Fruit fly (Drosophila melanogaster) whole organism, embryonic: ENCODE data around the gene CG33543.

Experiments
- Awh ChIP-seq: fragments of 200-800 bp; sonication (Bioruptor generic); IDR thresholded peaks from 2 replicates; pipeline ENCODE4, ENCODE4 v1.3.6; 2022; ENCODE audit warnings: missing biosample characterization, missing genetic modification characterization
- CG10209 ChIP-seq: fragments of 200-800 bp; sonication (Bioruptor generic); optimal IDR thresholded peaks from 3 replicates; lab custom pipeline; 2017; ENCODE audit warnings: missing biosample characterization, mild to moderate bottlenecking, missing genetic modification characterization, missing genetic modification reagents
- CG10267 ChIP-seq: fragments of 200-800 bp; sonication (Bioruptor generic); optimal IDR thresholded peaks from 2 replicates; lab custom pipeline; 2018; ENCODE audit warnings: missing biosample characterization, mild to moderate bottlenecking, missing genetic modification characterization, moderate library complexity
- CG10959 ChIP-seq: fragments of 200-800 bp; sonication (Bioruptor generic); IDR thresholded peaks from 2 replicates; pipeline ENCODE4 v1.3.6; 2022; ENCODE audit warnings: missing biosample characterization, missing genetic modification characterization
- CG11723 ChIP-seq: fragments of 200-800 bp; sonication (Bioruptor generic); optimal IDR thresholded peaks from 2 replicates; lab custom pipeline; 2017; ENCODE audit warnings: missing biosample characterization, mild to moderate bottlenecking, missing genetic modification characterization
- CG12155 ChIP-seq: fragments of 200-800 bp; sonication (Bioruptor generic); optimal IDR thresholded peaks from 3 replicates; lab custom pipeline; 2016; ENCODE audit warnings: missing biosample characterization, missing genetic modification characterization
- CG13894 ChIP-seq: fragments of 200-800 bp; sonication (Bioruptor generic); optimal IDR thresholded peaks from 3 replicates; lab custom pipeline; 2018; ENCODE audit warnings: missing biosample characterization, mild to moderate bottlenecking, missing genetic modification characterization, moderate library complexity
- CG15011 ChIP-seq: fragments of 200-800 bp; sonication (Bioruptor generic); optimal IDR thresholded peaks from 3 replicates; lab custom pipeline; 2018; ENCODE audit warnings: missing biosample characterization, mild to moderate bottlenecking, missing genetic modification characterization
- CG1603 ChIP-seq: fragments of 200-800 bp; sonication (Bioruptor generic); optimal IDR thresholded peaks from 2 replicates; lab custom pipeline; 2019; ENCODE audit warnings: missing biosample characterization, mild to moderate bottlenecking, missing genetic modification characterization, moderate library complexity
- CG1792 ChIP-seq: fragments of 200-800 bp; sonication (Bioruptor generic); optimal IDR thresholded peaks from 2 replicates; lab custom pipeline; 2016; ENCODE audit warnings: missing biosample characterization, missing genetic modification characterization
- CG1832 ChIP-seq: fragments of 200-800 bp; sonication (Bioruptor generic); optimal IDR thresholded peaks from 2 replicates; lab custom pipeline; 2017; ENCODE audit warnings: missing biosample characterization, mild to moderate bottlenecking, missing genetic modification characterization, inconsistent platforms
- CG2889 ChIP-seq: fragments of 200-800 bp; sonication (Bioruptor generic); IDR thresholded peaks from 3 replicates; pipeline ENCODE4 v1.3.6; 2022; ENCODE audit warnings: missing biosample characterization, missing genetic modification characterization
- CG3281 ChIP-seq: fragments of 200-800 bp; sonication (Bioruptor generic); optimal IDR thresholded peaks from 3 replicates; lab custom pipeline; 2017; ENCODE audit warnings: missing biosample characterization, mild to moderate bottlenecking, missing genetic modification characterization
- CG42726 ChIP-seq: fragments of 200-800 bp; sonication (Bioruptor generic); IDR thresholded peaks from 2 replicates; pipeline ENCODE4 v1.3.6; 2022; ENCODE audit warnings: missing biosample characterization, missing genetic modification characterization; ENCODE audit not compliant: partially characterized antibody
- CG4730 ChIP-seq: fragments of 200-800 bp; sonication (Bioruptor generic); IDR thresholded peaks from 2 replicates; pipeline ENCODE4 v1.3.6; 2022; ENCODE audit warnings: missing biosample characterization, missing genetic modification characterization
- CG6175 ChIP-seq: fragments of 200-800 bp; sonication (Bioruptor generic); IDR thresholded peaks from 3 replicates; pipeline ENCODE4 v1.3.6; 2022; ENCODE audit warnings: missing biosample characterization, missing genetic modification characterization
- CG6689 ChIP-seq: fragments of 200-800 bp; sonication (Bioruptor generic); IDR thresholded peaks from 2 replicates; pipeline ENCODE4 v1.3.6; 2022; ENCODE audit warnings: missing biosample characterization, missing genetic modification characterization
- CG7745 ChIP-seq: fragments of 200-800 bp; sonication (Bioruptor generic); optimal IDR thresholded peaks from 2 replicates; lab custom pipeline; 2018; ENCODE audit warnings: missing biosample characterization, mild to moderate bottlenecking, missing genetic modification characterization, moderate library complexity
- CG8089 ChIP-seq: fragments of 200-800 bp; sonication (Bioruptor generic); optimal IDR thresholded peaks from 3 replicates; lab custom pipeline; 2016; ENCODE audit warnings: missing biosample characterization, missing genetic modification characterization
- CG8359 ChIP-seq: fragments of 200-800 bp; sonication (Bioruptor generic); optimal IDR thresholded peaks from 2 replicates; lab custom pipeline; 2017; ENCODE audit warnings: missing biosample characterization, mild to moderate bottlenecking, missing genetic modification characterization, borderline replicate concordance
- CG8388 ChIP-seq: fragments of 200-800 bp; sonication (Bioruptor generic); optimal IDR thresholded peaks from 2 replicates; lab custom pipeline; 2019; ENCODE audit warnings: missing biosample characterization, mild to moderate bottlenecking, missing genetic modification characterization, moderate library complexity
- CG9876 ChIP-seq: fragments of 200-800 bp; sonication (Bioruptor generic); optimal IDR thresholded peaks from 2 replicates; lab custom pipeline; 2016; ENCODE audit warnings: missing biosample characterization, missing genetic modification characterization
- CkIIα-i1 ChIP-seq: fragments of 200-800 bp; sonication (Bioruptor generic); IDR thresholded peaks from 2 replicates; pipeline ENCODE4 v1.3.6; 2022; ENCODE audit warnings: missing biosample characterization, missing genetic modification characterization
- Deaf1 ChIP-seq: fragments of 200-800 bp; optimal IDR thresholded peaks from 3 replicates; lab custom pipeline; 2019; ENCODE audit warnings: missing biosample characterization, mild to moderate bottlenecking, missing genetic modification characterization, moderate library complexity
- Dref ChIP-seq: fragments of 200-800 bp; sonication (Bioruptor generic); IDR thresholded peaks from 2 replicates; pipeline ENCODE4 v1.3.6; 2022; ENCODE audit warnings: missing biosample characterization, missing genetic modification characterization
- Ets97D ChIP-seq: fragments of 200-800 bp; sonication (Bioruptor generic); optimal IDR thresholded peaks from 3 replicates; lab custom pipeline; 2016; ENCODE audit warnings: missing biosample characterization, missing genetic modification characterization
- Hr39 ChIP-seq: fragments of >200 bp; optimal IDR thresholded peaks from 2 replicates; lab custom pipeline; 2017
- NC2β ChIP-seq: fragments of 200-800 bp; sonication (Bioruptor generic); optimal IDR thresholded peaks from 2 replicates; lab custom pipeline; 2016; ENCODE audit warnings: missing biosample characterization, missing genetic modification characterization
- NfI ChIP-seq: fragments of 200-800 bp; sonication (Bioruptor generic); optimal IDR thresholded peaks from 3 replicates; lab custom pipeline; 2018; ENCODE audit warnings: missing biosample characterization, mild to moderate bottlenecking, missing genetic modification characterization, moderate library complexity
- Optix ChIP-seq: fragments of 200-800 bp; sonication (Bioruptor generic); IDR thresholded peaks from 3 replicates; pipeline ENCODE4 v1.3.6; 2022; ENCODE audit warnings: missing biosample characterization, missing genetic modification characterization
- Ssrp ChIP-seq: fragments of 200-800 bp; sonication (Bioruptor generic); optimal IDR thresholded peaks from 2 replicates; lab custom pipeline; 2018; ENCODE audit warnings: missing biosample characterization, mild to moderate bottlenecking, missing genetic modification characterization, moderate library complexity
- Tbp ChIP-seq: fragments of >200 bp; optimal IDR thresholded peaks from 2 replicates; lab custom pipeline; 2018; ENCODE audit warnings: missing biosample characterization, missing genetic modification characterization
- chn ChIP-seq: fragments of 200-800 bp; sonication (Bioruptor generic); optimal IDR thresholded peaks from 2 replicates; lab custom pipeline; 2016; ENCODE audit warnings: missing biosample characterization, missing genetic modification characterization
- dimm ChIP-seq: fragments of 200-800 bp; sonication (Bioruptor generic); IDR thresholded peaks from 2 replicates; pipeline ENCODE4 v1.3.6; 2022; ENCODE audit warnings: missing biosample characterization, missing genetic modification characterization
- disco-r ChIP-seq: fragments of 200-800 bp; sonication (Bioruptor generic); optimal IDR thresholded peaks from 2 replicates; lab custom pipeline; 2016; ENCODE audit warnings: missing biosample characterization, missing genetic modification characterization
- dysf ChIP-seq: fragments of 200-800 bp; sonication (Bioruptor generic); IDR thresholded peaks from 3 replicates; pipeline ENCODE4 v1.3.6; 2022; ENCODE audit warnings: missing biosample characterization, missing genetic modification characterization
- esg ChIP-seq: fragments of 200-800 bp; sonication (Bioruptor generic); conservative IDR thresholded peaks from 2 replicates; pipeline ENCODE4 v1.3.6; 2022; ENCODE audit warnings: missing biosample characterization, missing genetic modification characterization
- gro ChIP-seq: fragments of 200-800 bp; sonication (Bioruptor generic); optimal IDR thresholded peaks from 2 replicates; lab custom pipeline; 2016; ENCODE audit warnings: missing biosample characterization, missing genetic modification characterization
- hth ChIP-seq: fragments of >200 bp; optimal IDR thresholded peaks from 2 replicates; lab custom pipeline; 2017; ENCODE audit warnings: inconsistent platforms
- lab ChIP-seq: fragments of 200-800 bp; sonication (Bioruptor generic); optimal IDR thresholded peaks from 3 replicates; lab custom pipeline; 2017; ENCODE audit warnings: missing biosample characterization, missing genetic modification characterization, mild to moderate bottlenecking, moderate library complexity, missing genetic modification reagents
- luna ChIP-seq: fragments of 200-800 bp; sonication (Bioruptor generic); optimal IDR thresholded peaks from 2 replicates; lab custom pipeline; 2016; ENCODE audit warnings: missing biosample characterization, missing genetic modification characterization
- maf-S ChIP-seq: fragments of 200-800 bp; sonication (Bioruptor generic); optimal IDR thresholded peaks from 2 replicates; lab custom pipeline; 2016; ENCODE audit warnings: missing biosample characterization, missing genetic modification characterization
- nau ChIP-seq: fragments of 200-800 bp; sonication (Bioruptor generic); optimal IDR thresholded peaks from 3 replicates; lab custom pipeline; 2017; ENCODE audit warnings: missing biosample characterization, mild to moderate bottlenecking, missing genetic modification characterization, missing genetic modification reagents
- phol ChIP-seq: fragments of 200-800 bp; sonication (Bioruptor generic); optimal IDR thresholded peaks from 3 replicates; lab custom pipeline; 2018; ENCODE audit warnings: missing biosample characterization, mild to moderate bottlenecking, missing genetic modification characterization, moderate library complexity
- pros ChIP-seq: fragments of 200-800 bp; sonication (Bioruptor generic); optimal IDR thresholded peaks from 3 replicates; lab custom pipeline; 2019; ENCODE audit warnings: missing biosample characterization, mild to moderate bottlenecking, missing genetic modification characterization, moderate library complexity
- sens ChIP-seq: fragments of 200-800 bp; sonication (Bioruptor generic); peaks from one replicate; lab custom pipeline; 2016; ENCODE audit warnings: missing biosample characterization, missing genetic modification characterization
- shn ChIP-seq: fragments of 200-800 bp; sonication (Bioruptor generic); optimal IDR thresholded peaks from 3 replicates; lab custom pipeline; 2016; ENCODE audit warnings: missing biosample characterization, missing genetic modification characterization
- sisA ChIP-seq: fragments of 200-800 bp; sonication (Bioruptor generic); IDR thresholded peaks from 2 replicates; pipeline ENCODE4 v1.3.6; 2022; ENCODE audit warnings: missing biosample characterization, missing genetic modification characterization
- tll ChIP-seq, 2 experiments: fragments of 200-800 bp in 1 of 2; fragments of >200 bp in 1 of 2; sonication (Bioruptor generic) in 1 of 2; optimal IDR thresholded peaks; 2 replicates each; lab custom pipeline; 2017 to 2019; ENCODE audit warnings: missing biosample characterization in 2 of 2, missing genetic modification characterization in 2 of 2, mild to moderate bottlenecking in 1 of 2, moderate library complexity in 1 of 2
- toy ChIP-seq: fragments of 200-800 bp; sonication (Bioruptor generic); IDR thresholded peaks from 2 replicates; pipeline ENCODE4 v1.3.6; 2022; ENCODE audit warnings: missing biosample characterization, missing genetic modification characterization
- tup ChIP-seq: fragments of 200-800 bp; sonication (Bioruptor generic); optimal IDR thresholded peaks from 2 replicates; lab custom pipeline; 2016; ENCODE audit warnings: missing biosample characterization, mild to moderate bottlenecking, missing genetic modification characterization, moderate library complexity
- twi ChIP-seq: fragments of 200-800 bp; optimal IDR thresholded peaks from 2 replicates; lab custom pipeline; 2019; ENCODE audit warnings: missing biosample characterization, mild to moderate bottlenecking, missing genetic modification characterization, moderate library complexity

The CG33543 gene

dm6 chr2L:2013836-2014434 is 7.8 kb upstream of the CG33543 start (continued):
- TF ChIP-seq CG42726, result no peak
- no peak for TF ChIP-seq CG11723
- no peak for TF ChIP-seq Tbp
- TF ChIP-seq Deaf1 (tag; lab: Kevin White, UChicago), result no peak
- TF ChIP-seq tup (GFP tag; lab: Kevin White, UChicago), result no peak
- TF ChIP-seq dysf (GFP tag; lab: Robert Waterston, UW), result 0 out of 3 replicates have a peak, but pooled peaks have one; percentile 11
- TF ChIP-seq sens (GFP tag; lab: Kevin White, UChicago), result peak; percentile 30
- TF ChIP-seq CG10959 (GFP tag; lab: Robert Waterston, UW), result no peak
- no peak for TF ChIP-seq toy
- peak; percentile 51 for TF ChIP-seq pros (GFP tag; lab: Kevin White, UChicago)
- no peak for TF ChIP-seq disco-r (GFP tag; lab: Kevin White, UChicago)
- no peak for TF ChIP-seq nau
- no peak for TF ChIP-seq hth (lab: Kevin White, UChicago)
- no peak for TF ChIP-seq Ssrp (tag; lab: Kevin White, UChicago)
- TF ChIP-seq esg (GFP tag; lab: Robert Waterston, UW), result no peak
- no peak for TF ChIP-seq CG6689 (GFP tag; lab: Robert Waterston, UW)
- TF ChIP-seq Optix (GFP tag; lab: Robert Waterston, UW), result no peak
- TF ChIP-seq tll (GFP tag; optimal IDR thresholded peaks at IDR 0.05; lab: Kevin White, UChicago), result peak in 1 of 2 experiments; percentile 56
- TF ChIP-seq CG8359 (GFP tag; lab: Kevin White, UChicago), result no peak
- no peak for TF ChIP-seq shn
- no peak for TF ChIP-seq CG15011 (GFP tag; lab: Kevin White, UChicago)
- no peak for TF ChIP-seq luna (GFP tag; lab: Kevin White, UChicago)
- no peak for TF ChIP-seq CG10267 (tag; lab: Kevin White, UChicago)
- no peak for TF ChIP-seq NfI (GFP tag; lab: Kevin White, UChicago)
- TF ChIP-seq CG4730 (GFP tag; lab: Robert Waterston, UW), result no peak
- peak; percentile 88 for TF ChIP-seq twi
- no peak for TF ChIP-seq NC2β (GFP tag; lab: Kevin White, UChicago)
- no peak for TF ChIP-seq CG12155
- no peak for TF ChIP-seq CG9876 (GFP tag; lab: Kevin White, UChicago)
- no peak for TF ChIP-seq Dref (GFP tag; lab: Robert Waterston, UW)
- TF ChIP-seq CG3281 (GFP tag; lab: Kevin White, UChicago), result no peak
- no peak for TF ChIP-seq CG2889
- no peak for TF ChIP-seq Awh
- peak; percentile 21 for TF ChIP-seq CG13894
- TF ChIP-seq chn (GFP tag; lab: Kevin White, UChicago), result no peak
- peak; percentile 16 for TF ChIP-seq lab (GFP tag; lab: Kevin White, UChicago)
- TF ChIP-seq gro, result no peak
- no peak for TF ChIP-seq CG6175
- no peak for TF ChIP-seq Hr39
- peak; percentile 5 for TF ChIP-seq phol (tag; lab: Kevin White, UChicago)
- TF ChIP-seq CG1792 (GFP tag; lab: Kevin White, UChicago), result no peak
- TF ChIP-seq Ets97D (GFP tag; lab: Kevin White, UChicago), result no peak
- TF ChIP-seq CkIIα-i1, result no peak
- no peak for TF ChIP-seq maf-S (GFP tag; lab: Kevin White, UChicago)
- no peak for TF ChIP-seq sisA (GFP tag; lab: Robert Waterston, UW)
- TF ChIP-seq CG7745 (tag; lab: Kevin White, UChicago), result no peak
- no peak for TF ChIP-seq CG8388 (GFP tag; lab: Kevin White, UChicago)
- TF ChIP-seq CG1832 (GFP tag; lab: Kevin White, UChicago), result peak; percentile 75
- TF ChIP-seq CG8089 (GFP tag; lab: Kevin White, UChicago), result no peak
- TF ChIP-seq dimm (GFP tag; lab: Robert Waterston, UW), result no peak
- no peak for TF ChIP-seq CG10209 (GFP tag; lab: Kevin White, UChicago)
- TF ChIP-seq CG1603 (tag; lab: Kevin White, UChicago), result peak; percentile 5
